Worm (Caenorhabditis elegans) whole organism, L1 larva: ENCODE data around the gene C49F8.14.

Experiments used
- C16A3.4 ChIP-seq: fragments of 150-350 bp; optimal IDR thresholded peaks from 2 replicates; lab custom pipeline; 2014; ENCODE audit warnings: missing biosample characterization, missing genetic modification characterization
- C34B4.2 ChIP-seq: sonication (generic microtip); optimal IDR thresholded peaks from 2 replicates; lab custom pipeline; 2017; ENCODE audit warnings: mild to moderate bottlenecking, missing genetic modification characterization, missing compliant biosample characterization
- blmp-1 ChIP-seq: fragments of 150-350 bp; optimal IDR thresholded peaks from 2 replicates; lab custom pipeline; 2014; ENCODE audit warnings: missing biosample characterization, missing genetic modification characterization
- ceh-82 ChIP-seq, 3 experiments: fragments of 150-350 bp in 1 of 3; sonication (generic microtip) in 2 of 3; optimal IDR thresholded peaks; 2 replicates each; lab custom pipeline; 2014 to 2017; ENCODE audit warnings: missing biosample characterization in 3 of 3, missing genetic modification characterization in 3 of 3
- efl-1 ChIP-seq, 4 experiments: fragments of 150-350 bp; optimal IDR thresholded peaks in 3 of 4; peaks in 1 of 4; 1 replicate in 1 of 4; 2 replicates in 3 of 4; lab custom pipeline; 2014; ENCODE audit warnings: missing biosample characterization in 2 of 4, missing genetic modification characterization in 2 of 4, missing genetic modification reagents in 2 of 4
- egl-13 ChIP-seq: sonication (generic microtip); optimal IDR thresholded peaks from 2 replicates; lab custom pipeline; 2016; ENCODE audit warnings: missing genotype, missing genetic modification reagents, missing genetic modification characterization, missing compliant biosample characterization
- egl-27 ChIP-seq, 2 experiments: fragments of 150-350 bp in 1 of 2; sonication (generic microtip); optimal IDR thresholded peaks; 3 replicates each; lab custom pipeline; 2017 to 2018; ENCODE audit warnings: missing biosample characterization in 2 of 2, missing genetic modification characterization in 2 of 2, missing genetic modification reagents in 2 of 2
- elt-3 ChIP-seq, 6 experiments: fragments of 150-350 bp in 1 of 6; sonication (generic microtip); optimal IDR thresholded peaks; 2 replicates each; lab custom pipeline; 2017 to 2018; ENCODE audit warnings: missing biosample characterization in 6 of 6, missing genetic modification characterization in 6 of 6, inconsistent platforms in 1 of 6
- fos-1 ChIP-seq: fragments of 150-350 bp; optimal IDR thresholded peaks from 2 replicates; lab custom pipeline; 2014; ENCODE audit warnings: missing biosample characterization, missing genetic modification characterization
- hlh-4 ChIP-seq: sonication (generic microtip); optimal IDR thresholded peaks from 2 replicates; lab custom pipeline; 2016; ENCODE audit warnings: mild to moderate bottlenecking, missing genetic modification characterization, missing compliant biosample characterization
- hpl-2 ChIP-seq: fragments of 150-350 bp; optimal IDR thresholded peaks from 2 replicates; lab custom pipeline; 2014; ENCODE audit warnings: missing biosample characterization, missing genetic modification reagents, missing genetic modification characterization
- jun-1 ChIP-seq: fragments of 150-350 bp; optimal IDR thresholded peaks from 2 replicates; lab custom pipeline; 2014; ENCODE audit warnings: missing biosample characterization, missing genetic modification reagents, missing genetic modification characterization
- lin-14 ChIP-seq: fragments of 200-800 bp; sonication (Bioruptor generic); optimal IDR thresholded peaks from 2 replicates; lab custom pipeline; 2018; ENCODE audit warnings: mild to moderate bottlenecking, missing genetic modification characterization, moderate library complexity, missing compliant biosample characterization
- lin-15B ChIP-seq: fragments of 150-350 bp; sonication (generic microtip); optimal IDR thresholded peaks from 3 replicates; lab custom pipeline; 2014; ENCODE audit warnings: missing biosample characterization, missing genetic modification characterization
- lin-35 ChIP-seq, 2 experiments: fragments of 150-350 bp; optimal IDR thresholded peaks; 2 replicates each; lab custom pipeline; 2014; ENCODE audit warnings: missing biosample characterization in 2 of 2, missing genetic modification characterization in 2 of 2, missing genetic modification reagents in 2 of 2
- lsy-2 ChIP-seq, 2 experiments: fragments of 150-350 bp; optimal IDR thresholded peaks; 2 replicates each; lab custom pipeline; 2014; ENCODE audit warnings: missing biosample characterization in 2 of 2, missing genetic modification characterization in 2 of 2
- mdl-1 ChIP-seq, 2 experiments: fragments of 150-350 bp; optimal IDR thresholded peaks; 2 replicates each; lab custom pipeline; 2014 to 2017; ENCODE audit warnings: missing biosample characterization in 2 of 2, missing genetic modification characterization in 2 of 2, inconsistent platforms in 1 of 2
- mef-2 ChIP-seq: fragments of 150-350 bp; optimal IDR thresholded peaks from 2 replicates; lab custom pipeline; 2014; ENCODE audit warnings: missing biosample characterization, missing genetic modification characterization
- nhr-11 ChIP-seq: fragments of 150-350 bp; optimal IDR thresholded peaks from 2 replicates; lab custom pipeline; 2014; ENCODE audit warnings: missing biosample characterization, missing genetic modification characterization
- nhr-19 ChIP-seq: fragments of 200-800 bp; sonication (Bioruptor generic); conservative IDR thresholded peaks from 2 replicates; pipeline ENCODE4 v1.3.6; 2022; ENCODE audit warnings: missing genetic modification characterization, missing compliant biosample characterization
- nhr-20 ChIP-seq: sonication (generic microtip); optimal IDR thresholded peaks from 2 replicates; lab custom pipeline; 2016; ENCODE audit warnings: mild to moderate bottlenecking, missing genetic modification characterization, missing compliant biosample characterization
- nhr-237 ChIP-seq: fragments of 150-350 bp; optimal IDR thresholded peaks from 2 replicates; lab custom pipeline; 2014; ENCODE audit warnings: missing biosample characterization, missing genetic modification characterization
- nhr-71 ChIP-seq: sonication (generic microtip); optimal IDR thresholded peaks from 2 replicates; lab custom pipeline; 2016; ENCODE audit warnings: mild to moderate bottlenecking, missing genetic modification characterization, moderate library complexity, missing compliant biosample characterization
- nhr-76 ChIP-seq: sonication (generic microtip); optimal IDR thresholded peaks from 2 replicates; lab custom pipeline; 2017; ENCODE audit warnings: missing biosample characterization, missing genetic modification characterization
- nhr-77 ChIP-seq: fragments of 150-350 bp; optimal IDR thresholded peaks from 2 replicates; lab custom pipeline; 2014; ENCODE audit warnings: missing biosample characterization, missing genetic modification characterization
- nhr-85 ChIP-seq: sonication (generic microtip); peaks from one replicate; lab custom pipeline; 2016; ENCODE audit warnings: missing genetic modification characterization, inconsistent platforms, missing compliant biosample characterization
- nhr-90 ChIP-seq: sonication (generic microtip); optimal IDR thresholded peaks from 2 replicates; lab custom pipeline; 2016; ENCODE audit warnings: mild to moderate bottlenecking, missing genetic modification characterization, missing compliant biosample characterization; ENCODE audit not compliant: poor library complexity
- pqm-1 ChIP-seq: sonication (generic microtip); optimal IDR thresholded peaks from 3 replicates; lab custom pipeline; 2017; ENCODE audit warnings: missing biosample characterization, missing genetic modification characterization
- rnt-1 ChIP-seq: sonication (generic microtip); optimal IDR thresholded peaks from 2 replicates; lab custom pipeline; 2016; ENCODE audit warnings: mild to moderate bottlenecking, missing genetic modification characterization, moderate library complexity, missing compliant biosample characterization
- snu-23 ChIP-seq: sonication (generic microtip); optimal IDR thresholded peaks from 2 replicates; lab custom pipeline; 2016; ENCODE audit warnings: missing genetic modification characterization, missing compliant biosample characterization
- sup-37 ChIP-seq: fragments of 200-800 bp; sonication (Bioruptor generic); optimal IDR thresholded peaks from 2 replicates; lab custom pipeline; 2018; ENCODE audit warnings: mild to moderate bottlenecking, missing genetic modification characterization, missing compliant biosample characterization
- swsn-7 ChIP-seq: sonication (generic microtip); optimal IDR thresholded peaks from 2 replicates; lab custom pipeline; 2016; ENCODE audit warnings: missing genetic modification characterization, missing compliant biosample characterization
- tbx-2 ChIP-seq: sonication (generic microtip); optimal IDR thresholded peaks from 2 replicates; lab custom pipeline; 2016; ENCODE audit warnings: missing genetic modification characterization, missing compliant biosample characterization
- tlp-1 ChIP-seq: fragments of 150-350 bp; optimal IDR thresholded peaks from 2 replicates; lab custom pipeline; 2014; ENCODE audit warnings: missing biosample characterization, missing genetic modification characterization
- unc-130 ChIP-seq: fragments of 150-350 bp; optimal IDR thresholded peaks from 2 replicates; lab custom pipeline; 2017; ENCODE audit warnings: missing biosample characterization, missing genetic modification characterization, inconsistent platforms
- unc-62 ChIP-seq: fragments of 150-350 bp; optimal IDR thresholded peaks from 2 replicates; lab custom pipeline; 2014; ENCODE audit warnings: missing biosample characterization, missing genetic modification reagents, missing genetic modification characterization
- xbp-1 ChIP-seq: sonication (generic microtip); optimal IDR thresholded peaks from 2 replicates; lab custom pipeline; 2016; ENCODE audit warnings: missing genetic modification characterization, missing compliant biosample characterization
- zip-4 ChIP-seq: fragments of 200-800 bp; sonication (Bioruptor generic); optimal IDR thresholded peaks from 2 replicates; lab custom pipeline; 2018; ENCODE audit warnings: mild to moderate bottlenecking, missing genetic modification characterization, moderate library complexity, missing compliant biosample characterization
- ztf-11 ChIP-seq, 2 experiments: sonication (generic microtip); optimal IDR thresholded peaks; 2 replicates each; lab custom pipeline; 2016 to 2017; ENCODE audit warnings: missing genetic modification characterization in 2 of 2, missing biosample characterization in 1 of 2, missing compliant biosample characterization in 1 of 2
- ztf-4 ChIP-seq: fragments of 150-350 bp; optimal IDR thresholded peaks from 2 replicates; lab custom pipeline; 2014; ENCODE audit warnings: missing biosample characterization, missing genetic modification characterization

C49F8.14 gene

ce11 chrX:13353530-13353929, 23.2 kb downstream of the C49F8.14 start (continued):
- TF ChIP-seq nhr-237 (tag; lab: Kevin White, UChicago), result peak; percentile 15
- peak in 1 of 2 experiments; percentile 88 for TF ChIP-seq mdl-1 (tag; optimal IDR thresholded peaks at IDR 0.05; lab: Kevin White, UChicago)
- TF ChIP-seq unc-130, result no peak
- peak in 1 of 2 experiments; percentile 9 for TF ChIP-seq efl-1 (optimal IDR thresholded peaks at IDR 0.05; lab: Kevin White, UChicago)
- peak in 1 of 2 experiments; percentile 93 for TF ChIP-seq efl-1 (GFP tag; optimal IDR thresholded peaks at IDR 0.05 in 1 of 2; lab: Kevin White, UChicago)
- TF ChIP-seq zip-4 (GFP tag; lab: Kevin White, UChicago), result no peak
- peak; percentile 67 for TF ChIP-seq jun-1 (tag; lab: Kevin White, UChicago)
- peak in 5 of 6 experiments; percentile 33 to 92 (median 83) for TF ChIP-seq elt-3 (tag; optimal IDR thresholded peaks at IDR 0.05; lab: Kevin White, UChicago)
- TF ChIP-seq ceh-82 (tag; optimal IDR thresholded peaks at IDR 0.05; lab: Kevin White, UChicago), result peak in 2 of 3 experiments; percentile 10 to 44
- peak; percentile 55 to 77 for TF ChIP-seq egl-27 (tag; optimal IDR thresholded peaks at IDR 0.05; lab: Kevin White, UChicago)
- TF ChIP-seq lin-14 (GFP tag; lab: Kevin White, UChicago), result peak; percentile 92
- TF ChIP-seq nhr-11, result peak; percentile 32
- TF ChIP-seq xbp-1 (tag; lab: Kevin White, UChicago), result peak; percentile 35
- TF ChIP-seq nhr-19 (GFP tag; lab: Robert Waterston, UW), result peak; percentile 98
- peak; percentile 94 for TF ChIP-seq blmp-1 (tag; lab: Kevin White, UChicago)
- peak; percentile 41 for TF ChIP-seq nhr-76 (tag; lab: Kevin White, UChicago)
- peak; percentile 75 for TF ChIP-seq C16A3.4 (tag; lab: Kevin White, UChicago)
- TF ChIP-seq sup-37 (GFP tag; lab: Kevin White, UChicago), result peak; percentile 48
- peak; percentile 26 for TF ChIP-seq fos-1
- no peak for TF ChIP-seq lin-15B (tag; lab: Kevin White, UChicago)
- TF ChIP-seq swsn-7 (tag; lab: Kevin White, UChicago), result peak; percentile 42
- TF ChIP-seq lin-35 (GFP tag; optimal IDR thresholded peaks at IDR 0.05; lab: Kevin White, UChicago), result peak in 1 of 2 experiments; percentile 84
- TF ChIP-seq nhr-71 (tag; lab: Kevin White, UChicago), result peak; percentile 92
- TF ChIP-seq lsy-2 (tag; optimal IDR thresholded peaks at IDR 0.05; lab: Kevin White, UChicago), result peak; percentile 36 to 79
- TF ChIP-seq rnt-1 (tag; lab: Kevin White, UChicago), result peak; percentile 46
- TF ChIP-seq nhr-20 (tag; lab: Kevin White, UChicago), result peak; percentile 99
- peak; percentile 88 for TF ChIP-seq snu-23 (GFP tag; lab: Kevin White, UChicago)
- peak; percentile 2 for TF ChIP-seq mef-2 (tag; lab: Kevin White, UChicago)
- peak; percentile 72 for TF ChIP-seq ztf-4 (tag; lab: Kevin White, UChicago)
- peak; percentile 99 for TF ChIP-seq nhr-85 (tag; lab: Kevin White, UChicago)

ce11 chrX:13352164-13352563, 24.6 kb downstream of the C49F8.14 start:
- TF ChIP-seq C34B4.2 (tag; lab: Kevin White, UChicago), result no peak
- no peak for TF ChIP-seq hpl-2
- peak in 1 of 2 experiments; percentile 45 for TF ChIP-seq lin-35 (GFP tag; optimal IDR thresholded peaks at IDR 0.05; lab: Kevin White, UChicago)
- TF ChIP-seq nhr-77 (tag; lab: Kevin White, UChicago), result no peak
- TF ChIP-seq nhr-237 (tag; lab: Kevin White, UChicago), result no peak
- peak; percentile 82 for TF ChIP-seq nhr-19 (GFP tag; lab: Robert Waterston, UW)
- TF ChIP-seq hlh-4 (tag; lab: Kevin White, UChicago), result no peak
- TF ChIP-seq egl-13 (tag; lab: Kevin White, UChicago), result no peak
- peak; percentile 41 for TF ChIP-seq nhr-71 (tag; lab: Kevin White, UChicago)
- peak; percentile 16 for TF ChIP-seq nhr-90 (tag; lab: Kevin White, UChicago)
- no peak for TF ChIP-seq lsy-2 (tag; optimal IDR thresholded peaks at IDR 0.05; lab: Kevin White, UChicago)
- TF ChIP-seq tlp-1 (tag; lab: Kevin White, UChicago), result no peak
- no peak for TF ChIP-seq unc-62
- TF ChIP-seq tbx-2 (tag; lab: Kevin White, UChicago), result peak; percentile 23
- TF ChIP-seq blmp-1 (tag; lab: Kevin White, UChicago), result peak; percentile 0
- TF ChIP-seq nhr-85 (tag; lab: Kevin White, UChicago), result peak; percentile 71
- no peak for TF ChIP-seq egl-27 (tag; optimal IDR thresholded peaks at IDR 0.05; lab: Kevin White, UChicago)
- peak; percentile 70 for TF ChIP-seq nhr-20 (tag; lab: Kevin White, UChicago)
- TF ChIP-seq lin-14 (GFP tag; lab: Kevin White, UChicago), result peak; percentile 24
- peak in 1 of 2 experiments; percentile 24 for TF ChIP-seq mdl-1 (tag; optimal IDR thresholded peaks at IDR 0.05; lab: Kevin White, UChicago)
- TF ChIP-seq elt-3 (tag; optimal IDR thresholded peaks at IDR 0.05; lab: Kevin White, UChicago), result peak in 1 of 6 experiments; percentile 52
- peak; percentile 27 for TF ChIP-seq snu-23 (GFP tag; lab: Kevin White, UChicago)
- no peak for TF ChIP-seq pqm-1 (tag; lab: Kevin White, UChicago)
- TF ChIP-seq sup-37 (GFP tag; lab: Kevin White, UChicago), result no peak
- no peak for TF ChIP-seq ztf-11 (tag; optimal IDR thresholded peaks at IDR 0.05; lab: Kevin White, UChicago)
